Worm (Caenorhabditis elegans): Measurements from ENCODE around the gene Y42G9A.2.

DNA sequence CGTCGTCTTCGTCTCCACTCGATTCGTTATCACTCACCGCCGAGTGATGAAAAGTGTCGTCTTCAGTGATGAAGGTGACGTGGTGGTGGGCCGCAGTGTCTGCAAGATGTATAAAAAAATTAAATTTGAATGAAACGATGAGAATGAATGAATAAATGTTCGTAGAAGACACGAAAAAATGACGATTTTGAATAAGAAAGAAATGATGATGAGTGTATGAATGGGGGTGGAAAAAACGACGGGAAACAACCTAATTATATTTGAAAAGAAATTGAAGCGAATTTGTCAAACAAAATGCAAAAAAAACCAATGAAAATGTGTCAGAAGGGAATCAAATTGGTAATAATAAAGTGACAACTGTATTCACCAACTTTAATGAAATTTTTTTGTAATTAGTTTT, 11.8 kb upstream of the Y42G9A.2 start, which contains the start of gene mvk-1:
- TF ChIP-seq snpc-4 (GFP tag; optimal IDR thresholded peaks at IDR 0.05) = no peak
- no peak for TF ChIP-seq snpc-4 (tag; optimal IDR thresholded peaks at IDR 0.05)
- TF ChIP-seq Y95B8A.8 (GFP tag; IDR thresholded peaks at IDR 0.05) = no peak
- TF ChIP-seq dpff-1 (tag; optimal IDR thresholded peaks at IDR 0.05) = no peak
- no peak for TF ChIP-seq madf-3 (GFP tag; IDR thresholded peaks at IDR 0.05)
- TF ChIP-seq rec-8 (tag; optimal IDR thresholded peaks at IDR 0.05) = no peak
- TF ChIP-seq F57C9.4 (tag; optimal IDR thresholded peaks at IDR 0.05) = no peak
- no peak for TF ChIP-seq F49E8.2 (tag; optimal IDR thresholded peaks at IDR 0.05; ENCODE audit: insufficient read depth)
- no peak for TF ChIP-seq attf-5 (GFP tag; optimal IDR thresholded peaks at IDR 0.05)
- TF ChIP-seq nhr-179 (tag; optimal IDR thresholded peaks at IDR 0.05) = no peak
- TF ChIP-seq lin-54 (GFP tag; optimal IDR thresholded peaks at IDR 0.05) = no peak
- TF ChIP-seq K12H6.12 (tag; optimal IDR thresholded peaks at IDR 0.05) = no peak
- TF ChIP-seq ama-1 (optimal IDR thresholded peaks at IDR 0.05) = no peak
- TF ChIP-seq ama-1 (GFP tag; optimal IDR thresholded peaks at IDR 0.05) = no peak

All from whole organism, young adult.